Worm (Caenorhabditis elegans): ENCODE results near the gene mnat-1.

DNA sequence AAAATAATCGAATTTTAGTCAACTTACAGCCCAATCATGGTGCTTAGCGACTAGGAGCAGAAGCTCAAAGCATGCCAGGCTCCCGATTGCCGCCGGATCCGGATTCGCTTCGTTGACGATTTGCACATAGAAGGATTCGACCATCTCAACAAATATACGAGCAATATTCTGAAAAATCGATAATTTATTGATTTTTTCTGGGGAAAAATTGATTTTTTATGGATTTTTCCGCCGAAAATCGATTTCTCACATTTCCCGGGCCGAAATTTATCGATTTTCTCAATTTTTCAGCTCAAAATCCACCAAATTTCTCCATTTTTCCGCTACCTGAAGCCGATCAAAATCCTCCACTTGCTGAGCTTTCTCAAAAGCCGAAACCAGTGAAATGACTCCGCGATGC is 9.6 kb downstream of the mnat-1 start:
- TF ChIP-seq nhr-25 (tag; optimal IDR thresholded peaks at IDR 0.05) (no peak), elt-1 (tag; optimal IDR thresholded peaks at IDR 0.05) (no peak), nhr-6 (tag; optimal IDR thresholded peaks at IDR 0.05) (no peak), mdl-1 (tag; optimal IDR thresholded peaks at IDR 0.05) (no peak), ZK546.5 (tag; optimal IDR thresholded peaks at IDR 0.05) (no peak), snpc-4 (tag; optimal IDR thresholded peaks at IDR 0.05) (no peak), zag-1 (tag; optimal IDR thresholded peaks at IDR 0.05) (no peak), nhr-77 (tag; optimal IDR thresholded peaks at IDR 0.05) (no peak)
